Worm (Caenorhabditis elegans): Measurements from ENCODE around the gene T22E5.6.

DNA sequence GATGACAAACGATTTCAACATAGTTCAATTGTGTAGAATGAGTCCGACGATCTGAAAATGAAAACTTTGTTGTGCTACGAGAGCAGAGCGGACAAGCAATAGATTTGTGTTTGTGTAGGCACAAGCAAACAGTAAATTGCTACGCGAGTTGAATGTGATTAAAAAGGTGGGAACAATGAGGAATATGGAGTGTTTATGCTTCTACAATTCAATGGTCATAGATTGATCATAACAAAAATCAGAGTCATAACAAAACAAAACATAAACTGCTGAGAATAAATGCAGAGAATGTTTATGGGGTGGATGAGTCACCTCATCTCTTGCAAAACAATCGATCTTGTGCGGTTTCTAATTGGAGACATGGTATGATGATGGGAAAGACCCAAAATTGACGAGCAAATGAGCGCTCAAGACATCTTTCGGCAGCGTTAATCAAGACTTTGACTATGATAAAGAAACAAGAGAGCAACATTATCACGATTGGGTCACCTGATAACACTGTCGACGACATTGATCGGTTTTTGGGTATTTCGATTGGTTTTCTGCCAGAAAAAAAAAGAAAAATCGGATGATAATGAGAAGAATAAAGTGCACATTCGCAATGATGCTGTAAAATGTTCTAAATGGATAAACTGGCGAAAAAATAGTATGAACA is 38.4 kb downstream of the T22E5.6 start, which contains the start of gene lmp-1:
- TF ChIP-seq pqm-1 (tag; optimal IDR thresholded peaks at IDR 0.05) = no peak
- no peak for TF ChIP-seq ztf-4 (tag; optimal IDR thresholded peaks at IDR 0.05)
- TF ChIP-seq fos-1 (tag; optimal IDR thresholded peaks at IDR 0.05) = no peak
- no peak for TF ChIP-seq nhr-237 (tag; optimal IDR thresholded peaks at IDR 0.05)
- TF ChIP-seq efl-1 (optimal IDR thresholded peaks at IDR 0.05) = no peak
- peak in 1 of 2 experiments; percentile 65 for TF ChIP-seq efl-1 (GFP tag; optimal IDR thresholded peaks at IDR 0.05 in 1 of 2)
- TF ChIP-seq blmp-1 (tag; optimal IDR thresholded peaks at IDR 0.05) = no peak
